Fruit fly (Drosophila melanogaster): ENCODE measurements around the gene CG10561.

Gene CG10561

DNA sequence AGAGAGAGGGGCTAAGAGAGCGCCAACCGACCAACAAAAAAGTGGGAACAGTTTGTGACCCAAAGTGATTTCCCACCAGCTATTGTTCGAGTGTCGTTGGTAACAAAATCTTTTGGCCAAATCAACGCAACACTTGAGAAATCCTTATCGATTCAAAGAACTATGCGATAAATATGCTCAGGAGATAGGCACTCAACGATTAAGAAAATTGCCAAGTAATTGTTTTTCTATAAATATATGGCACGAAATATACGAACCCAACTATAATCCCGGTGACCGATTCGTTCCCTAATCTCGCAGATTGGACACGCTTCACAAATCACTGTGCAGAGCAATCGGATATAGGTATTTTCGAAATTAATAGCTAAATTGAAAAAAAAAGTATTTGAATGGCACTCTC, 3.1 kb upstream of the CG10561 start:
- TF ChIP-seq CG33017 (tag; optimal IDR thresholded peaks at IDR 0.05): no peak
- TF ChIP-seq Crg-1 (GFP tag; optimal IDR thresholded peaks at IDR 0.05): no peak
- TF ChIP-seq bab1 (GFP tag; optimal IDR thresholded peaks at IDR 0.05): no peak
- no peak for TF ChIP-seq CG7101 (tag; optimal IDR thresholded peaks at IDR 0.05)
- no peak for TF ChIP-seq toe (GFP tag; optimal IDR thresholded peaks at IDR 0.05)
- no peak for TF ChIP-seq CG1620 (GFP tag; optimal IDR thresholded peaks at IDR 0.05)
- TF ChIP-seq CG14711 (tag; optimal IDR thresholded peaks at IDR 0.05): no peak
- no peak for TF ChIP-seq CG7045 (GFP tag; optimal IDR thresholded peaks at IDR 0.05)
- TF ChIP-seq ovo (GFP tag; optimal IDR thresholded peaks at IDR 0.05): no peak
- no peak for TF ChIP-seq kay (GFP tag; ENCODE audit: borderline replicate concordance)
- TF ChIP-seq Mnt (GFP tag; optimal IDR thresholded peaks at IDR 0.05): no peak
- TF ChIP-seq tj (GFP tag; optimal IDR thresholded peaks at IDR 0.05): no peak
- no peak for TF ChIP-seq pad (GFP tag; optimal IDR thresholded peaks at IDR 0.05)

DNA sequence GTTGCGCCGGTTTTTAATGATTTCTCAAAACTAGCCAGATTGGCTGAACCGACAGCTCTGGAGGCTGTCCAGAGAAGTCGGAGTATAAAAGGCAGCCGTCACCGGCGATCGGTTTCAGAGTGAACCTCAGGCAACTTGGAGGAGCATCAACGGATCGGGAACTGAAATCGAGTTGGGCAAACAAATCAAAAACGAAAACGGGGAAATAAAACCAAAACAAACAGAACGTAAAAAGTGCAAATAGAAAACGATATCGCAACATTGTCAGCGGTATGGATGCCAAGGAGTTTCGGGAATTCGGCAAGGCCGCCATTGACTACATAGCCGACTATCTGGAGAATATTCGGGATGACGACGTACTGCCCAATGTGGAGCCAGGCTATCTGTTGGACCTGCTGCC, 2.5 kb upstream of the CG10561 start:
- TF ChIP-seq ovo (GFP tag; optimal IDR thresholded peaks at IDR 0.05): no peak
- no peak for TF ChIP-seq cnc (optimal IDR thresholded peaks at IDR 0.05)
- TF ChIP-seq toe (GFP tag; optimal IDR thresholded peaks at IDR 0.05): no peak
- TF ChIP-seq CG14711 (tag; optimal IDR thresholded peaks at IDR 0.05): no peak
- no peak for TF ChIP-seq cic (GFP tag; optimal IDR thresholded peaks at IDR 0.05)

DNA sequence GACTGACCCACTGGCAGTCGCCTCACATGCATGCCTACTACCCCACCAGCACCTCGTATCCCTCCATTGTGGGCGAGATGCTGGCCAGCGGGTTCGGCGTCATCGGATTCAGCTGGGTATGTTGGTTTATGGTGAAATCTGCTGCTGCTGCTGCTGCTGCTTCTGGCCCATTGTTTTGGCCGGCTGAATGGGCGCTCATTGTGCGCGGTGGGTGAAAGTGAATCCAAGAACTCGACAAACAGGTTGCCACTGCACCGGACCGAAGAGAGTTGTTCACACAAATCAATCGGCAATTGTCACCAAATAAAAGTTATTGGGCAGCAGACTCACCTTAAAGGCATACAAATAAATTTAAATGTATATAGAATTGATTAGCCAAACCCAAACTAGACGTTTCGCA, 2.0 kb upstream of the CG10561 start:
- TF ChIP-seq Mnt (GFP tag; optimal IDR thresholded peaks at IDR 0.05): no peak
- TF ChIP-seq CG11617 (GFP tag; optimal IDR thresholded peaks at IDR 0.05): no peak
- TF ChIP-seq pad (GFP tag; optimal IDR thresholded peaks at IDR 0.05): no peak
- TF ChIP-seq Clk (GFP tag; optimal IDR thresholded peaks at IDR 0.05): no peak
- no peak for TF ChIP-seq CG12768 (GFP tag; optimal IDR thresholded peaks at IDR 0.05)
- no peak for TF ChIP-seq CG5204 (GFP tag; optimal IDR thresholded peaks at IDR 0.05)
- no peak for TF ChIP-seq cic (GFP tag; optimal IDR thresholded peaks at IDR 0.05)
- TF ChIP-seq tj (GFP tag; optimal IDR thresholded peaks at IDR 0.05): no peak
- no peak for TF ChIP-seq kay (GFP tag; ENCODE audit: borderline replicate concordance)
- no peak for TF ChIP-seq CG14711 (tag; optimal IDR thresholded peaks at IDR 0.05)
- no peak for TF ChIP-seq ovo (GFP tag; optimal IDR thresholded peaks at IDR 0.05)
- TF ChIP-seq CG7045 (GFP tag; optimal IDR thresholded peaks at IDR 0.05): no peak
- no peak for TF ChIP-seq CG1620 (GFP tag; optimal IDR thresholded peaks at IDR 0.05)

DNA sequence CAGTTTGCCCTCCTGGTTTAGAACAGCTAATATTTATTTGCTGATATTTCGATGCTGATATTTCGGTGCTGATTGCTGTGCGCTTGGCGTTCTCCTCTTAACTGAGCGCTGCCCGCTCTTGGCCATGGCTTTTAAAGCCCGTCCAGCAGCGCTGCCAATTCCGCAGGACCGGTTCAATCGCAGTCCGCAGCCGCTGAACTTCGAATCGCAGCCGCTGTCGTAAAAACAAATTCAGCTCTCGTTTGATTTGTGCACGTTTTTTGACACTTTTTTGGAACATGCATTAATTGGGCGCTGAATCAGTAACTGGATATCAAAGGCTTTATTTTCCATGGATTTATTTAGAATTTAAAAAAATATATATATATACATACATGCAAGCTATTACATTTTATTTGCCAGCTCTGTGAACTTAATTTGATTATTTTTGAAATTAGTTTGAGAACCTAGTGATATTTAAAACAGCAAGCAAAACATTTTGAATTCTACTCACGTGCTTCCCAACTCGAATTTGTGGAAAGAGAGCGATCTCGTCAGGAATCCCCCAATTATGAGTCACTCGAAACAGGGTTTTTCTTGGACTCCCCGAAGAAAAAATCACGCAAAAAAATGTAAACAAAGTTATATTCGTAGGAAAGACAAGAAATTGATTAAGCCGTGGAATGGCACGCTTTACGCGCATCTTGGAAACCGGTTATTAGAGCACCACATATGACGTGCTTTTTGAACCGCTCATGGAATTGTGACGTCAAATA, 6.2 kb downstream of the CG10561 start, which contains the start of gene Ddc:
Gene Ddc, minus strand, starts transcription at position 111 of the 755 bp plus-strand sequence.
- TF ChIP-seq CG5204 (GFP tag; optimal IDR thresholded peaks at IDR 0.05) (no peak), pad (GFP tag; optimal IDR thresholded peaks at IDR 0.05) (no peak), CG11617 (GFP tag; optimal IDR thresholded peaks at IDR 0.05) (no peak), bab1 (GFP tag; optimal IDR thresholded peaks at IDR 0.05) (no peak), tj (GFP tag; optimal IDR thresholded peaks at IDR 0.05) (no peak), CG1620 (GFP tag; optimal IDR thresholded peaks at IDR 0.05) (no peak), CG33017 (tag; optimal IDR thresholded peaks at IDR 0.05) (peak; percentile 3), Clk (GFP tag; optimal IDR thresholded peaks at IDR 0.05) (no peak)

DNA sequence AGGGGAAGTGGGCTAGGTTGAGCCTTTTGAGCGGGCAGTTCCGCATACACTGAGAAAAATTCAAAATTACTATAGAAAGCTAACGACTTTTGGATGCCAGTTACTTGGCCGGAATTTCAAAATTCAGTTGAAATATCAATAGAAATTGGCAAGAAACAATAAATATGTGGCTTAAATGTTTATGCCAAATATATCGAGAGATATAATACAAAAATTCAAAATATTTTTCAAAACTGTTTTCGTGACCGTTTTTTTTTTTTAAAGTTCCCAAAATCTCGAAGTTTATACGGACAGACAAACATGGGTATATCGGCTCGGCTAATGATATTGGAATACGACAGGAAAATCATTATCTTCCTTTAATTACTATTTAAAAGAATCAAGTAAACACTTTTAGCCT, 6.8 kb downstream of the CG10561 start:
- TF ChIP-seq pad (GFP tag; optimal IDR thresholded peaks at IDR 0.05) (no peak), CG5204 (GFP tag; optimal IDR thresholded peaks at IDR 0.05) (no peak), CG7101 (tag; optimal IDR thresholded peaks at IDR 0.05) (no peak), CG12768 (GFP tag; optimal IDR thresholded peaks at IDR 0.05) (peak; percentile 1), CG11617 (GFP tag; optimal IDR thresholded peaks at IDR 0.05) (peak; percentile 21), CG7045 (GFP tag; optimal IDR thresholded peaks at IDR 0.05) (peak; percentile 14), kay (GFP tag; ENCODE audit: borderline replicate concordance) (no peak), Clk (GFP tag; optimal IDR thresholded peaks at IDR 0.05) (peak; percentile 1), cnc (optimal IDR thresholded peaks at IDR 0.05) (no peak), Hr96 (GFP tag; optimal IDR thresholded peaks at IDR 0.05) (no peak)

DNA sequence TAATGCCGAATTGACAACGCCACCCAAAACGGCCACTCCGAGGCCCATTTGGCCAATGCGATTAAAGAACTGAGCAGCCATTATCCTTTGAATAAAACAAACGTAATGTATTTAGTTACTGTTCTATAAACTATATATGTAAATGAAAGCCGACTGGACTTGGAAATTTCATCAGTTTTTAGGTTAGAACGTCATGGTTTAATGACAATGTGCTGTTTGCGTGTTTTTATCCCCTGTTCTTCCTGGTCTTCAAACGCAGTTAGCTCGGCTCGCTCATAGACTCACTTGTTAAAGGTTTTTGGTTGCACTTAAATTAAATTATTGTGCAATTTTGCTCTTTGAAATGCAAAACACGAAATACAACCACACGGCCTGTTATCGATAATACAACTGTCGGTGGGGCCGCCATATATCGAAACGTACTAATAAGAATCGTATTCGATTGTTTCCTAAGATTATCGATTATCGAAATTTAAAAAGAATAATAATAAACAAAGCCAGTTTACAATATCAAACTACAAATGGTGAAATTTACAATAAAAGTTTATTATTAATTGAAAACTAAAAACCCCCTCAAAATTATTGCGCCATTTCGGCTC, 9.4 kb downstream of the CG10561 start, which contains the start of gene Phb1:
Gene Phb1, minus strand, starts transcription at position 398 of the 599 bp plus-strand sequence.
- TF ChIP-seq tj (GFP tag; optimal IDR thresholded peaks at IDR 0.05) (no peak), CG5204 (GFP tag; optimal IDR thresholded peaks at IDR 0.05) (no peak)

DNA sequence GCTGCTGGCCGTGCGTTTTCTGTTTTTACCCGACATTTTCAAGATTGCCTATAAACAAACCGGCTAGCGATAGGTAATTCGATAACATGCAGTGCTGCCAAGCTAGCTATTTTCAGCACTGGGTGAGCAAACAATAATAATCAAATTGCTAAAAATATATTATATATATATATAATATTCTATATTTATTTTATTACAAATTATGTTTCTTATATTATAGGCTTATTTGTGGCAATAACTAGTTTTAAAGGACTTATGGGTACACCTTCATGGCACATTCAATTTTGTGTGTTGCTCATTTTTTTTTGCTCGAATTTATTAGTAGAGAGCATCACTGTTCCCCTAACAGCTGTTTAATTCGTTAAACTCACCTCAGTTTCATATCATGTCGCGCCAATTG, 12.7 kb downstream of the CG10561 start:
- peak; percentile 35 for TF ChIP-seq Crg-1 (GFP tag; optimal IDR thresholded peaks at IDR 0.05)
- TF ChIP-seq ovo (GFP tag; optimal IDR thresholded peaks at IDR 0.05): no peak
- peak; percentile 66 for TF ChIP-seq CG7045 (GFP tag; optimal IDR thresholded peaks at IDR 0.05)
- TF ChIP-seq Mnt (GFP tag; optimal IDR thresholded peaks at IDR 0.05): peak; percentile 7
- no peak for TF ChIP-seq Clk (GFP tag; optimal IDR thresholded peaks at IDR 0.05)
- TF ChIP-seq toe (GFP tag; optimal IDR thresholded peaks at IDR 0.05): no peak
- TF ChIP-seq Hr96 (GFP tag; optimal IDR thresholded peaks at IDR 0.05): no peak
- peak; percentile 79 for TF ChIP-seq CG7101 (tag; optimal IDR thresholded peaks at IDR 0.05)
- peak; percentile 65 for TF ChIP-seq CG12768 (GFP tag; optimal IDR thresholded peaks at IDR 0.05)
- peak; percentile 44 for TF ChIP-seq pad (GFP tag; optimal IDR thresholded peaks at IDR 0.05)
- peak; percentile 40 for TF ChIP-seq tj (GFP tag; optimal IDR thresholded peaks at IDR 0.05)
- peak; percentile 62 for TF ChIP-seq CG33017 (tag; optimal IDR thresholded peaks at IDR 0.05)
- TF ChIP-seq cic (GFP tag; optimal IDR thresholded peaks at IDR 0.05): peak; percentile 18
- no peak for TF ChIP-seq CG5204 (GFP tag; optimal IDR thresholded peaks at IDR 0.05)
- TF ChIP-seq CG11617 (GFP tag; optimal IDR thresholded peaks at IDR 0.05): peak; percentile 62
- TF ChIP-seq CG14711 (tag; optimal IDR thresholded peaks at IDR 0.05): peak; percentile 62
- TF ChIP-seq bab1 (GFP tag; optimal IDR thresholded peaks at IDR 0.05): peak; percentile 76
- TF ChIP-seq CG1620 (GFP tag; optimal IDR thresholded peaks at IDR 0.05): no peak
- TF ChIP-seq cnc (optimal IDR thresholded peaks at IDR 0.05): no peak
- TF ChIP-seq kay (GFP tag; ENCODE audit: borderline replicate concordance): no peak
